Fruit fly (Drosophila melanogaster): Measurements from ENCODE around the gene PIG-Wa.
A peak's percentile ranks its signal among the peaks of the same experiment; 100 is the strongest.

Gene PIG-Wa

dm6 chr2L:2372112-2372449 is 10.9 kb upstream of the PIG-Wa start:
- TF ChIP-seq CG8478 (optimal IDR thresholded peaks at IDR 0.05) = no peak
- no peak for TF ChIP-seq Dll (optimal IDR thresholded peaks at IDR 0.05)
- TF ChIP-seq pan (optimal IDR thresholded peaks at IDR 0.05) = no peak
- TF ChIP-seq usp (GFP tag; optimal IDR thresholded peaks at IDR 0.05) = no peak
- TF ChIP-seq psq (optimal IDR thresholded peaks at IDR 0.05) = no peak
- no peak for TF ChIP-seq EcR (GFP tag; optimal IDR thresholded peaks at IDR 0.05)

- no peak for TF ChIP-seq CG8478 (optimal IDR thresholded peaks at IDR 0.05)
- no peak for TF ChIP-seq usp (GFP tag; optimal IDR thresholded peaks at IDR 0.05)
- TF ChIP-seq EcR (GFP tag; optimal IDR thresholded peaks at IDR 0.05) = no peak
- TF ChIP-seq pan (optimal IDR thresholded peaks at IDR 0.05) = no peak
Observed at dm6 chr2L:2373818-2374746, 8.9 kb upstream of the PIG-Wa start, which contains the start of the genes CG3609 and CG15390. CG3609 (minus strand) TSS chr2L:2374627. CG15390 (plus strand) TSS chr2L:2374713.

- TF ChIP-seq CG8478 (optimal IDR thresholded peaks at IDR 0.05) (peak; percentile 60), usp (GFP tag; optimal IDR thresholded peaks at IDR 0.05) (no peak), EcR (GFP tag; optimal IDR thresholded peaks at IDR 0.05) (no peak)
Observed at dm6 chr2L:2375655-2376417, 7.2 kb upstream of the PIG-Wa start, which contains the start of gene Atxn7. Atxn7 (plus strand) TSS chr2L:2375841.

dm6 chr2L:2376418-2376702 is 6.6 kb upstream of the PIG-Wa start:
- TF ChIP-seq CG8478 (optimal IDR thresholded peaks at IDR 0.05) (no peak), psq (optimal IDR thresholded peaks at IDR 0.05) (no peak), pan (optimal IDR thresholded peaks at IDR 0.05) (no peak), usp (GFP tag; optimal IDR thresholded peaks at IDR 0.05) (no peak), EcR (GFP tag; optimal IDR thresholded peaks at IDR 0.05) (no peak), Dll (optimal IDR thresholded peaks at IDR 0.05) (no peak)

- no peak for TF ChIP-seq usp (GFP tag; optimal IDR thresholded peaks at IDR 0.05)
- TF ChIP-seq CG8478 (optimal IDR thresholded peaks at IDR 0.05) = no peak
- TF ChIP-seq Dll (optimal IDR thresholded peaks at IDR 0.05) = no peak
Observed at dm6 chr2L:2380805-2381204, 2.2 kb upstream of the PIG-Wa start, which contains the start of gene Eogt. Eogt (plus strand) TSS chr2L:2381097.

- TF ChIP-seq usp (GFP tag; optimal IDR thresholded peaks at IDR 0.05) = no peak
- no peak for TF ChIP-seq psq (optimal IDR thresholded peaks at IDR 0.05)
- TF ChIP-seq CG8478 (optimal IDR thresholded peaks at IDR 0.05) = no peak
- TF ChIP-seq pan (optimal IDR thresholded peaks at IDR 0.05) = no peak
- TF ChIP-seq Dll (optimal IDR thresholded peaks at IDR 0.05) = no peak
- no peak for TF ChIP-seq EcR (GFP tag; optimal IDR thresholded peaks at IDR 0.05)
Observed at dm6 chr2L:2385692-2386091, 2.7 kb downstream of the PIG-Wa start, which contains the start of gene CG3557. CG3557 (minus strand) TSS chr2L:2385792.

- no peak for TF ChIP-seq EcR (GFP tag; optimal IDR thresholded peaks at IDR 0.05)
Observed at dm6 chr2L:2390589-2390988, 7.6 kb downstream of the PIG-Wa start, which contains the start of gene CG43750. CG43750 (minus strand) TSS chr2L:2390689.

dm6 chr2L:2391321-2391720 is 8.3 kb downstream of the PIG-Wa start, which contains the start of gene CG46448:
CG46448 (plus strand) TSS chr2L:2391660.
- TF ChIP-seq usp (GFP tag; optimal IDR thresholded peaks at IDR 0.05) = no peak
- no peak for TF ChIP-seq psq (optimal IDR thresholded peaks at IDR 0.05)
- TF ChIP-seq pan (optimal IDR thresholded peaks at IDR 0.05) = no peak
- no peak for TF ChIP-seq EcR (GFP tag; optimal IDR thresholded peaks at IDR 0.05)
- no peak for TF ChIP-seq CG8478 (optimal IDR thresholded peaks at IDR 0.05)
- TF ChIP-seq Dll (optimal IDR thresholded peaks at IDR 0.05) = no peak

- TF ChIP-seq pan (optimal IDR thresholded peaks at IDR 0.05) (no peak), Dll (optimal IDR thresholded peaks at IDR 0.05) (no peak), EcR (GFP tag; optimal IDR thresholded peaks at IDR 0.05) (no peak)
Observed at dm6 chr2L:2394872-2395271, 11.9 kb downstream of the PIG-Wa start.

dm6 chr2L:2397080-2397479 is 14.1 kb downstream of the PIG-Wa start:
- no peak for TF ChIP-seq CG8478 (optimal IDR thresholded peaks at IDR 0.05)
- no peak for TF ChIP-seq Dll (optimal IDR thresholded peaks at IDR 0.05)
- no peak for TF ChIP-seq pan (optimal IDR thresholded peaks at IDR 0.05)
- TF ChIP-seq usp (GFP tag; optimal IDR thresholded peaks at IDR 0.05) = no peak
- no peak for TF ChIP-seq psq (optimal IDR thresholded peaks at IDR 0.05)
- TF ChIP-seq EcR (GFP tag; optimal IDR thresholded peaks at IDR 0.05) = no peak

- TF ChIP-seq Dll (optimal IDR thresholded peaks at IDR 0.05) = no peak
- no peak for TF ChIP-seq CG8478 (optimal IDR thresholded peaks at IDR 0.05)
- no peak for TF ChIP-seq usp (GFP tag; optimal IDR thresholded peaks at IDR 0.05)
- TF ChIP-seq pan (optimal IDR thresholded peaks at IDR 0.05) = no peak
- TF ChIP-seq psq (optimal IDR thresholded peaks at IDR 0.05) = no peak
- no peak for TF ChIP-seq EcR (GFP tag; optimal IDR thresholded peaks at IDR 0.05)
Observed at dm6 chr2L:2398459-2398858, 15.5 kb downstream of the PIG-Wa start.

dm6 chr2L:2399897-2400296 is 16.9 kb downstream of the PIG-Wa start, which contains the start of gene VGlut:
VGlut (plus strand) TSS chr2L:2400295.
- TF ChIP-seq CG8478 (optimal IDR thresholded peaks at IDR 0.05) (no peak), EcR (GFP tag; optimal IDR thresholded peaks at IDR 0.05) (no peak), pan (optimal IDR thresholded peaks at IDR 0.05) (no peak), psq (optimal IDR thresholded peaks at IDR 0.05) (no peak), Dll (optimal IDR thresholded peaks at IDR 0.05) (no peak), usp (GFP tag; optimal IDR thresholded peaks at IDR 0.05) (no peak)

Measured in whole organism.